Worm (Caenorhabditis elegans): ENCODE data around the gene mog-3.
A peak's percentile ranks its signal among the peaks of the same experiment; 100 is the strongest.

The mog-3 gene

DNA sequence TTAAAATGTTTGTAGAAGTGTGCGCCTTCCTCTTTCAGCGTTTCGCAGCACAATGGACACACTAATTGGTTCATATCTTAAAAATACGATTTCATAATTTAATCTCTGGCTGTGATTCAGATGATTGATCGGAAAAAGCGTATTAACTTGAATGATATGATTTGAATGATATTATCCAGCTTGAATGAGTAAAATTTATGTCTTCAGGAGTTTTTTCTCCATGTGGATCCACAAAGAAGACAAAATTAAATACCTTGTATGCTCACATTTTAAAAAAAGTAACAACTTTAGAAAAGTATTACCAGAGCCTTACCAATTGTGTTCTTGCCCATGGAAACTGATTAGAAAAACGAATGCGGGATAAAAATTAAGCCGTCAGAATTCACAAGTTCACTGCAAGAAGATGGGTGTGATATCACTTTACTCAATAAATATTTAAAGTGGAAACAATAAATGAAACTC, 35.0 kb upstream of the mog-3 start, which contains the start of gene ztf-8 (continued):
- TF ChIP-seq tbp1 (GFP tag; optimal IDR thresholded peaks at IDR 0.05) (peak; percentile 13), athp-1 (tag; optimal IDR thresholded peaks at IDR 0.05) (peak; percentile 42), unc-130 (GFP tag; optimal IDR thresholded peaks at IDR 0.05) (peak; percentile 10), aptf-3 (GFP tag; IDR thresholded peaks at IDR 0.05) (0 out of 2 replicates have a peak, but pooled peaks have one; percentile 22), hsf-1 (GFP tag; IDR thresholded peaks at IDR 0.05) (peak; percentile 52; the same call in 1 of the 2 replicates), xnd-1 (tag; optimal IDR thresholded peaks at IDR 0.05) (no peak), F57C9.4 (tag; optimal IDR thresholded peaks at IDR 0.05) (no peak), lin-54 (GFP tag; optimal IDR thresholded peaks at IDR 0.05) (peak; percentile 45), F23B12.7 (tag; optimal IDR thresholded peaks at IDR 0.05; ENCODE audit: insufficient read depth) (no peak), ztf-26 (tag; optimal IDR thresholded peaks at IDR 0.05) (peak; percentile 12), die-1 (tag; optimal IDR thresholded peaks at IDR 0.05) (peak; percentile 32), repo-1 (tag; optimal IDR thresholded peaks at IDR 0.05) (peak; percentile 79), dpff-1 (tag; optimal IDR thresholded peaks at IDR 0.05) (peak; percentile 41), atf-7 (tag; optimal IDR thresholded peaks at IDR 0.05) (peak; percentile 31), F52B5.7 (tag; optimal IDR thresholded peaks at IDR 0.05) (peak; percentile 10), hlh-12 (tag; optimal IDR thresholded peaks at IDR 0.05) (no peak)

DNA sequence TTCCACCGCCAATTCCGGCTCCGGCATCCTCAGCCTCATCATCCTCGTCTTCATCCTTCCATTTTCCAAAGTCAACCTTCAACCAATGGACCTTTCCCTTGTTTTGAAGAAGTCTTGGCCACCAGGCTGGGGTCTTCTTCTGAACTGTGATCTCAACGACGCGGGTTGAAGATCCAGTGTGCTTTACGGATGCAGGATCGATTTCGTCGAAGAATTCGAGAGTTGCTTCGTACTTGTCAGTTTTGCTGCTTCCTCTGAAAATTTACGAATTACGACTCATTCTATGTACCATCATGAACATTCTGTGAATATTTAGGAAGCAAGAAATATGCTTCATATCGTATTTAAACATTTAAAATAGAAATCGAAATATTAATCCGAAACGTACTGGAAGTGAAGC, 34.1 kb upstream of the mog-3 start:
- TF ChIP-seq cebp-2 (GFP tag; IDR thresholded peaks at IDR 0.05) (0 out of 2 replicates have a peak, but pooled peaks have one; percentile 50), mcd-1 (GFP tag; IDR thresholded peaks at IDR 0.05) (peak; percentile 17; the same call in 1 of the 2 replicates), madf-3 (GFP tag; IDR thresholded peaks at IDR 0.05) (0 out of 2 replicates have a peak, but pooled peaks have one; percentile 58), hsf-1 (GFP tag; IDR thresholded peaks at IDR 0.05) (peak; percentile 27; the same call in 1 of the 2 replicates), B0336.3 (GFP tag; IDR thresholded peaks at IDR 0.05) (peak; percentile 25; the same call in 1 of the 2 replicates), ztf-18 (tag; optimal IDR thresholded peaks at IDR 0.05) (no peak), lin-26 (GFP tag; IDR thresholded peaks at IDR 0.05) (peak; percentile 37), snpc-4 (GFP tag; optimal IDR thresholded peaks at IDR 0.05) (no peak), snpc-4 (tag; optimal IDR thresholded peaks at IDR 0.05) (no peak), gei-17 (GFP tag; optimal IDR thresholded peaks at IDR 0.05) (no peak)

DNA sequence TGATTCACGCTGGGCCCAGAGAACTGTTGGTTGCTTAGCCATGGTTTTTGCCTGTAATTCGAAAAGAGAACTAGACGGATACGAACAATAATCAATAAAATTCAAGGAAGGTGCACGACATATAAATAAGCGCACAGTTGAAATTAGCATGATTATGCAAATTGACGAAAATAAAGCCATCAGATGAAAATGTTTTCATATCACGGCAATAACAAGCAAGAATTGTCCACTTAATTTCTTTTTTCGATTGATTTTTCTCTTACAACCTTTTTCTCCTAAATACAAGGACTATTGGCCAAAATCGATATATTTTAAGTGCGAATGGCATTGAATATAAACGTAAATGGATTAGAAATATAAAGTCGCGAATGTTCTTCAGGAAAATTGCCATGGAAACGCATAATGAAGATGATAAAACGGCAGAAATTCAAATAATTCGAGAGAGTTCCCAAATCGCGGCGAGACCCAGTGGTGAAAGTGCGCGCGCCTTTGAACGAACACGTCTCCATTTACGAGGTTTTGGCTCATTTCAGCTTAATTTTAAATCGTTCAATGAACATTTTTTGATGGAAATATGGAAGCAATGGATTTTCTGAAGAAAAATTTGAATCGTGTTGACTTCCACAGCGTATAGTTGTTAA, 33.6 kb upstream of the mog-3 start, which contains the start of the genes daf-41 and toc-1:
Gene daf-41 (minus strand): TSS at position 51 of the 641 bp plus-strand sequence.
Gene toc-1 (plus strand): TSS at position 537 of the 641 bp plus-strand sequence.
- TF ChIP-seq zim-3 (tag; optimal IDR thresholded peaks at IDR 0.05), result no peak
- TF ChIP-seq dox-1 (GFP tag; IDR thresholded peaks at IDR 0.05), result peak; percentile 15; the same call in 1 of the 2 replicates
- peak; percentile 77 to 86 for TF ChIP-seq let-607 (tag; optimal IDR thresholded peaks at IDR 0.05)
- peak; percentile 39 for TF ChIP-seq lin-54 (GFP tag; optimal IDR thresholded peaks at IDR 0.05)
- TF ChIP-seq sea-2 (GFP tag; IDR thresholded peaks at IDR 0.05), result no peak
- TF ChIP-seq F33H1.4 (GFP tag; IDR thresholded peaks at IDR 0.05), result peak; percentile 80
- TF ChIP-seq hsf-1 (GFP tag; IDR thresholded peaks at IDR 0.05), result peak; percentile 83
- TF ChIP-seq sptf-2 (GFP tag; optimal IDR thresholded peaks at IDR 0.05), result no peak

DNA sequence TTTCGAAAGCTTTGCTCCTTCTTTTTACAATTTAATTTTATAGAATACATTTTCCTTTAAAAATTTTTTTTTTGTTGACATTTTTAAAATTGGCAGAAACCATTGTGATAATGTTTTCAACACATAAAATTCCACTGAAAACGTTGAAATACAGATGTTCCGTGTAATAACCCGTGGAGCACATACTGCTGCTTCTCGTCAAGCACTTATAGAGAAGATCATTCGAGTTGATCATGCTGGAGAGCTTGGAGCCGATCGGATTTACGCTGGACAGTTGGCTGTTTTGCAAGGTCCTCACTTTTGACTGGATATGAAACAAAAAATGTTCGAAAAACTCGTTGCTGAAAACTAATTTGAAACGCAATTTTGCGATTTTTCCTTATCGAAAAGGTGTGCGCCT, 30.7 kb upstream of the mog-3 start, which contains the start of gene clk-1:
Gene clk-1 (plus strand): TSS at position 155 of the 400 bp plus-strand sequence.
- TF ChIP-seq chd-7 (tag; optimal IDR thresholded peaks at IDR 0.05) (no peak), T07F8.4 (tag; optimal IDR thresholded peaks at IDR 0.05) (no peak), ama-1 (optimal IDR thresholded peaks at IDR 0.05) (no peak), ama-1 (GFP tag; optimal IDR thresholded peaks at IDR 0.05) (no peak), cebp-2 (GFP tag; IDR thresholded peaks at IDR 0.05) (no peak), bed-1 (GFP tag; IDR thresholded peaks at IDR 0.05) (no peak), F33H1.4 (GFP tag; IDR thresholded peaks at IDR 0.05) (no peak), F52B5.7 (tag; optimal IDR thresholded peaks at IDR 0.05) (peak; percentile 6), F10E7.11 (tag; optimal IDR thresholded peaks at IDR 0.05) (no peak), him-1 (tag; optimal IDR thresholded peaks at IDR 0.05) (no peak), D2030.7 (GFP tag; IDR thresholded peaks at IDR 0.05) (no peak), C06A6.2 (GFP tag; conservative IDR thresholded peaks at IDR 0.05) (no peak), sdz-38 (tag; optimal IDR thresholded peaks at IDR 0.05) (no peak), snpc-3.4 (tag; optimal IDR thresholded peaks at IDR 0.05) (no peak), madf-6 (GFP tag; IDR thresholded peaks at IDR 0.05) (peak; percentile 24; the same call in 1 of the 2 replicates), mxl-1 (tag; optimal IDR thresholded peaks at IDR 0.05) (no peak)

All from whole organism, young adult.